Fruit fly (Drosophila melanogaster): ENCODE results near the gene Rab26.
A peak's percentile ranks its signal among the peaks of the same experiment; 100 is the strongest.

The Rab26 gene

dm6 chr3L:21346463-21347196 lies 28.1 kb downstream of the Rab26 start:
- peak; percentile 17 for TF ChIP-seq bab1 (GFP tag; optimal IDR thresholded peaks at IDR 0.05)
- no peak for TF ChIP-seq Crg-1 (GFP tag; optimal IDR thresholded peaks at IDR 0.05)
- TF ChIP-seq cic (GFP tag; optimal IDR thresholded peaks at IDR 0.05): no peak
- TF ChIP-seq CG7101 (tag; optimal IDR thresholded peaks at IDR 0.05): no peak
- TF ChIP-seq CG33017 (tag; optimal IDR thresholded peaks at IDR 0.05): no peak
- no peak for TF ChIP-seq Clk (GFP tag; optimal IDR thresholded peaks at IDR 0.05)
- TF ChIP-seq pad (GFP tag; optimal IDR thresholded peaks at IDR 0.05): no peak
- TF ChIP-seq kay (GFP tag; ENCODE audit: borderline replicate concordance): peak; percentile 92
- peak; percentile 27 for TF ChIP-seq ovo (GFP tag; optimal IDR thresholded peaks at IDR 0.05)

DNA sequence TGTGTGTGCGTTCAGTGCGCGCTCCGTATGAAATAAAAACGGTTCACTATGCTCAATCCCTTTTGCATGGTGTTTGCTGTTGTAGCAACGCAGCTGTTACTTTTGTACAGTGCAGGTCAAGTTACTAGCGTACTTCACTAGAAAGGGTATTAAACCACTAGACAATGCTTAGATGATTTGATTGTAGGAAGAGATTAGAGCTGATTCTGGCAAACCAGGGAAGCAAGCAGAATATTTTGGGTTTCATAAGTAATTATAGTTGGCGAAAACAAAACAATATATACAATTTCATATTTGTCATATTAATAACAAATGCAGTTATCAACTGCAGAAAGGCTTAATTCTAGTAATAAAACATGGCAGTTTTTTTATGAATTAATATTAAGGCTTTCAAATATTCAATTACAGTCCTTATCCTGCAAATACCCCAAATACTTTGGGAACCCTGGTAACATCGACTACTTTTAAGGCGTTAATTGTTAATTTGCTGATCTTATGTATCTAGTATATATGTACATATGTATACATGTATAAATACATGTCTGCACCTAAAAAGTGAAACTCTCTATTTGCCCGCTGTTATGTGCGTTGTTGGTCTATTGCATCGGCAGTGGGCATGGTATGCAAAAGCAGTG lies 28.7 kb downstream of the Rab26 start:
- TF ChIP-seq CG1620 (GFP tag; optimal IDR thresholded peaks at IDR 0.05) (no peak), CG5204 (GFP tag; optimal IDR thresholded peaks at IDR 0.05) (peak; percentile 33)

DNA sequence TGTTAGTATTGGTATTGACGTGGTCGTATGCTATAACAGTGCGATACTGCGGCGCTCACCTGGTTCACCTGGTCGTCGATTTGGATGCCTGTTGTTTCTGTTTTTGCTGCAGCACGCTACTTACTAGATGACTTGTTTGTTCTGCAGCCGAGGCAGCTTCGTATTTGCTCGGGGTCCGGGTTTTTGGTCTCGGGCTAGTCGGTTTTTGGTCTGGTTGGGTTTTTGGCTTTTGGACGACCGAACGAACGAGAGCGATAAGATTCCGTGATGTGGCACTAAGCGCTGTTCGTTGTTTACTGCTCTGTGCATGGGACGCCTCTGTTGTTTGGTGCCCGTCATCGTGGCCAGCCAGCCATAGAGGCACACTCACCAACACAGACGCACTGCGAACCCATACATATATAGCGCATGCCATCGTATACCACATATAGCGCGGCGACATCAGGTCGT lies 30.4 kb downstream of the Rab26 start, which contains the start of gene ebd2:
Gene ebd2, minus strand, starts transcription at position 306 of the 450 bp plus-strand sequence.
- TF ChIP-seq Hr96 (GFP tag; optimal IDR thresholded peaks at IDR 0.05): peak; percentile 39
- TF ChIP-seq cic (GFP tag; optimal IDR thresholded peaks at IDR 0.05): peak; percentile 18
- no peak for TF ChIP-seq Crg-1 (GFP tag; optimal IDR thresholded peaks at IDR 0.05)
- no peak for TF ChIP-seq Clk (GFP tag; optimal IDR thresholded peaks at IDR 0.05)

- TF ChIP-seq cnc (optimal IDR thresholded peaks at IDR 0.05) (no peak), CG11617 (GFP tag; optimal IDR thresholded peaks at IDR 0.05) (no peak), CG7101 (tag; optimal IDR thresholded peaks at IDR 0.05) (no peak), ovo (GFP tag; optimal IDR thresholded peaks at IDR 0.05) (no peak), CG1620 (GFP tag; optimal IDR thresholded peaks at IDR 0.05) (no peak), kay (GFP tag; ENCODE audit: borderline replicate concordance) (no peak), CG7045 (GFP tag; optimal IDR thresholded peaks at IDR 0.05) (no peak), CG12768 (GFP tag; optimal IDR thresholded peaks at IDR 0.05) (no peak), Crg-1 (GFP tag; optimal IDR thresholded peaks at IDR 0.05) (no peak), cic (GFP tag; optimal IDR thresholded peaks at IDR 0.05) (no peak), Clk (GFP tag; optimal IDR thresholded peaks at IDR 0.05) (no peak), CG14711 (tag; optimal IDR thresholded peaks at IDR 0.05) (no peak), CG5204 (GFP tag; optimal IDR thresholded peaks at IDR 0.05) (no peak), pad (GFP tag; optimal IDR thresholded peaks at IDR 0.05) (no peak), tj (GFP tag; optimal IDR thresholded peaks at IDR 0.05) (no peak)
Measured at dm6 chr3L:21356395-21356794, 37.8 kb downstream of the Rab26 start, which contains the start of gene CG12971. Gene CG12971, minus strand, starts transcription at chr3L:21356495.

dm6 chr3L:21357383-21357782 lies 38.8 kb downstream of the Rab26 start, which contains the start of gene CG32437:
Gene CG32437, plus strand, starts transcription at chr3L:21357683.
- TF ChIP-seq cnc (optimal IDR thresholded peaks at IDR 0.05) (no peak), kay (GFP tag; ENCODE audit: borderline replicate concordance) (no peak), Mnt (GFP tag; optimal IDR thresholded peaks at IDR 0.05) (no peak), pad (GFP tag; optimal IDR thresholded peaks at IDR 0.05) (no peak), CG12768 (GFP tag; optimal IDR thresholded peaks at IDR 0.05) (no peak), CG7101 (tag; optimal IDR thresholded peaks at IDR 0.05) (no peak), Hr96 (GFP tag; optimal IDR thresholded peaks at IDR 0.05) (no peak), CG5204 (GFP tag; optimal IDR thresholded peaks at IDR 0.05) (no peak), CG1620 (GFP tag; optimal IDR thresholded peaks at IDR 0.05) (no peak)

DNA sequence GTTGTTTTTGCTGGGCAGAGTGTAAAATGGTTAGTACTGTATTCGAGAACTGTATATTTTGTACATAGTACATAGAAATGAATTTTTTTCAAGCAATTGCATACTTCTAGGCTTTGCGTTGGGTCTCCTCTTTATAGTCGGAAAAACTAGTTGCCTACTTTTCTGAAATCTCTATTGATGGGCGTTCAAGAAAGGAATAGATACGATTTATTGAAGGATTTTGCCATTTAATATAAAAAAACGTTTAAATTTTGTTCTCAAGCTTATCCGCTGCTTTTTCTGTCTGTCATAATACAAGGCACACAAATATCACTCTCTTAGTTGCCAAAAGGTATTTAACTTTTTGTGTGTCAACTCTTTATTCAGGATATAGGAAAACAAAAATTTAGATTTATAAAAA lies 41.3 kb downstream of the Rab26 start, which contains the start of gene CG32440:
Gene CG32440, plus strand, starts transcription at position 301 of the 400 bp plus-strand sequence.
- TF ChIP-seq bab1 (GFP tag; optimal IDR thresholded peaks at IDR 0.05): peak; percentile 4
- TF ChIP-seq Clk (GFP tag; optimal IDR thresholded peaks at IDR 0.05): no peak

DNA sequence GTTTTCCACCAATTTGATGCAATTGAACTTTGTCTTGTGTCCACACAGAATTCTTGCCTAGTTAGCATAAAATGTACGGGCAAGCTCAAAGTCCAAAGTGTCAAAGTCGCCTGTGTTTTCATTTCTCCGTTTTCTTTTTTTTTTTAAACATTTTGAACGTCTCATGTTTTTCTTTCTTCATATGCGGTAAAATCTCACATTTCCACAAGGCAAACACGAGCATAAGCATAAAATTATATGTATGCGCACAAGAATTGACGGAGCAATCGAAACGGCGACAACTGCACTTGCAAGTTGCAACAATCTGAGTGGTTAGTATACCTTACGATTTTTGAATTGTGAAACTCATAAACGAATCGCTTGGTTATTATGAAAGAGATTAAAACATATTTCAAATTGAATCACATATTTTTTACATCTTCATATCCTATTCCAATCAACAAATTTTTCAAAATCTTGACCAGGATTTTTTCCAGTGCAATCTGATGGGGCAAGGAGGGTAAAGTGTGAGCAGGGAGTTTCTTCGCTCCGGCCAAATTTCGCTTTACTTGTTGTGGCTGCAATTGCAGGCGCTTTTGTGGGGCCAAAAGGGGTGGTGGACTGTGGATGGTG lies 45.5 kb downstream of the Rab26 start:
- TF ChIP-seq tj (GFP tag; optimal IDR thresholded peaks at IDR 0.05): peak; percentile 94
- no peak for TF ChIP-seq CG7045 (GFP tag; optimal IDR thresholded peaks at IDR 0.05)
- no peak for TF ChIP-seq ovo (GFP tag; optimal IDR thresholded peaks at IDR 0.05)
- TF ChIP-seq Clk (GFP tag; optimal IDR thresholded peaks at IDR 0.05): no peak
- no peak for TF ChIP-seq cnc (optimal IDR thresholded peaks at IDR 0.05)
- TF ChIP-seq CG12768 (GFP tag; optimal IDR thresholded peaks at IDR 0.05): no peak
- no peak for TF ChIP-seq CG1620 (GFP tag; optimal IDR thresholded peaks at IDR 0.05)
- peak; percentile 24 for TF ChIP-seq CG14711 (tag; optimal IDR thresholded peaks at IDR 0.05)
- no peak for TF ChIP-seq CG5204 (GFP tag; optimal IDR thresholded peaks at IDR 0.05)
- peak; percentile 39 for TF ChIP-seq pad (GFP tag; optimal IDR thresholded peaks at IDR 0.05)
- peak; percentile 75 for TF ChIP-seq kay (GFP tag; ENCODE audit: borderline replicate concordance)
- no peak for TF ChIP-seq CG11617 (GFP tag; optimal IDR thresholded peaks at IDR 0.05)
- TF ChIP-seq bab1 (GFP tag; optimal IDR thresholded peaks at IDR 0.05): peak; percentile 44

Measured in whole organism, adult.